Fruit fly (Drosophila melanogaster) whole organism, embryonic: ENCODE measurements around the gene CG16984.

ENCODE experiments used
- Antp ChIP-seq: fragments of 200-800 bp; sonication (Bioruptor generic); optimal IDR thresholded peaks from 3 replicates; lab custom pipeline; 2016; ENCODE audit warnings: missing biosample characterization, missing genetic modification characterization
- Atf-2 ChIP-seq: fragments of 200-800 bp; sonication (Bioruptor generic); optimal IDR thresholded peaks from 2 replicates; lab custom pipeline; 2016; ENCODE audit warnings: missing biosample characterization, missing genetic modification characterization
- CG11504 ChIP-seq: fragments of 200-800 bp; sonication (Bioruptor generic); optimal IDR thresholded peaks from 3 replicates; lab custom pipeline; 2019; ENCODE audit warnings: missing biosample characterization, mild to moderate bottlenecking, missing genetic modification characterization, moderate library complexity
- CG12104 ChIP-seq: fragments of 200-800 bp; sonication (Bioruptor generic); optimal IDR thresholded peaks from 3 replicates; lab custom pipeline; 2016; ENCODE audit warnings: missing biosample characterization, missing genetic modification characterization
- CG12744 ChIP-seq: fragments of 200-800 bp; sonication (Bioruptor generic); optimal IDR thresholded peaks from 2 replicates; lab custom pipeline; 2016; ENCODE audit warnings: missing biosample characterization, missing genetic modification characterization
- CG17568 ChIP-seq: fragments of 200-800 bp; sonication (Bioruptor generic); optimal IDR thresholded peaks from 2 replicates; lab custom pipeline; 2018; ENCODE audit warnings: missing biosample characterization, mild to moderate bottlenecking, missing genetic modification characterization, moderate library complexity
- CG2712 ChIP-seq: fragments of 200-800 bp; optimal IDR thresholded peaks from 3 replicates; lab custom pipeline; 2019; ENCODE audit warnings: missing biosample characterization, mild to moderate bottlenecking, missing genetic modification characterization, moderate library complexity
- CG31441 ChIP-seq: fragments of 200-800 bp; sonication (Bioruptor generic); IDR thresholded peaks from 2 replicates; pipeline ENCODE4 v1.3.6; 2022; ENCODE audit warnings: missing biosample characterization, missing genetic modification characterization
- CG3995 ChIP-seq: fragments of 200-800 bp; sonication (Bioruptor generic); optimal IDR thresholded peaks from 3 replicates; lab custom pipeline; 2016; ENCODE audit warnings: missing biosample characterization, missing genetic modification characterization
- CG6654 ChIP-seq: fragments of 200-800 bp; sonication (Bioruptor generic); optimal IDR thresholded peaks from 2 replicates; lab custom pipeline; 2017; ENCODE audit warnings: missing biosample characterization, mild to moderate bottlenecking, missing genetic modification characterization
- CG6765 ChIP-seq: fragments of 200-800 bp; sonication (Bioruptor generic); optimal IDR thresholded peaks from 3 replicates; lab custom pipeline; 2017; ENCODE audit warnings: missing biosample characterization, mild to moderate bottlenecking, missing genetic modification characterization
- CG8290 ChIP-seq, 3 experiments: fragments of 200-800 bp; sonication (Bioruptor generic); optimal IDR thresholded peaks; 2 replicates each; lab custom pipeline; 2016 to 2019; ENCODE audit warnings: missing biosample characterization in 3 of 3, missing genetic modification characterization in 3 of 3, mild to moderate bottlenecking in 2 of 3, moderate library complexity in 1 of 3
- CHES-1-like ChIP-seq: fragments of 200-800 bp; sonication (Bioruptor generic); optimal IDR thresholded peaks from 2 replicates; lab custom pipeline; 2016; ENCODE audit warnings: missing biosample characterization, missing genetic modification characterization
- Dad ChIP-seq: fragments of 200-800 bp; sonication (Bioruptor generic); optimal IDR thresholded peaks from 3 replicates; lab custom pipeline; 2016; ENCODE audit warnings: missing biosample characterization, missing genetic modification characterization
- Dip3 ChIP-seq: fragments of 200-800 bp; sonication (Bioruptor generic); optimal IDR thresholded peaks from 3 replicates; lab custom pipeline; 2016; ENCODE audit warnings: missing biosample characterization, missing genetic modification characterization
- Doc2 ChIP-seq: fragments of 200-800 bp; sonication (Bioruptor generic); IDR thresholded peaks from 2 replicates; pipeline ENCODE4 v1.3.6; 2022; ENCODE audit warnings: missing biosample characterization, missing genetic modification characterization
- Drgx ChIP-seq: fragments of 200-800 bp; sonication (Bioruptor generic); IDR thresholded peaks from 2 replicates; pipeline ENCODE4 v1.3.6; 2022; ENCODE audit warnings: missing biosample characterization, missing genetic modification characterization
- E2f2 ChIP-seq: fragments of 200-800 bp; sonication (Bioruptor generic); IDR thresholded peaks from 2 replicates; pipeline ENCODE4 v1.3.6; 2022; ENCODE audit warnings: missing biosample characterization, missing genetic modification characterization
- ERR ChIP-seq: fragments of 200-800 bp; sonication (Bioruptor generic); optimal IDR thresholded peaks from 2 replicates; lab custom pipeline; 2016; ENCODE audit warnings: missing biosample characterization, missing genetic modification characterization
- Fer2 ChIP-seq: fragments of 200-800 bp; sonication (Bioruptor generic); optimal IDR thresholded peaks from 2 replicates; lab custom pipeline; 2018; ENCODE audit warnings: missing biosample characterization, mild to moderate bottlenecking, missing genetic modification characterization, moderate library complexity
- Gug ChIP-seq: fragments of 200-800 bp; sonication (Bioruptor generic); IDR thresholded peaks from 4 replicates; pipeline ENCODE4 v1.3.6; 2022; ENCODE audit warnings: missing biosample characterization, missing genetic modification characterization
- HmgZ ChIP-seq: fragments of 200-800 bp; sonication (Bioruptor generic); optimal IDR thresholded peaks from 2 replicates; lab custom pipeline; 2018; ENCODE audit warnings: missing biosample characterization, mild to moderate bottlenecking, missing genetic modification characterization
- Lim3 ChIP-seq: fragments of 200-800 bp; sonication (Bioruptor generic); IDR thresholded peaks from 2 replicates; pipeline ENCODE4 v1.3.6; 2022; ENCODE audit warnings: missing biosample characterization, missing genetic modification characterization
- Med ChIP-seq: fragments of 200-800 bp; sonication (Bioruptor generic); peaks from one replicate; lab custom pipeline; 2016; ENCODE audit warnings: missing biosample characterization, missing genetic modification characterization, mild to moderate bottlenecking, inconsistent platforms, moderate library complexity
- Neu2 ChIP-seq: fragments of 200-800 bp; sonication (Bioruptor generic); optimal IDR thresholded peaks from 3 replicates; lab custom pipeline; 2016; ENCODE audit warnings: missing biosample characterization, missing genetic modification characterization, borderline replicate concordance
- Nf-YC ChIP-seq: fragments of 200-800 bp; optimal IDR thresholded peaks from 3 replicates; lab custom pipeline; 2019; ENCODE audit warnings: missing biosample characterization, mild to moderate bottlenecking, missing genetic modification characterization, moderate library complexity
- Optix ChIP-seq: fragments of 200-800 bp; sonication (Bioruptor generic); IDR thresholded peaks from 3 replicates; pipeline ENCODE4 v1.3.6; 2022; ENCODE audit warnings: missing biosample characterization, missing genetic modification characterization
- Pdp1 ChIP-seq, 2 experiments: fragments of 200-800 bp; sonication (Bioruptor generic); optimal IDR thresholded peaks; 3 replicates each; lab custom pipeline; 2016; ENCODE audit warnings: missing biosample characterization in 2 of 2, missing genetic modification characterization in 2 of 2, mild to moderate bottlenecking in 1 of 2, moderate library complexity in 1 of 2
- Sin3A ChIP-seq: fragments of >200 bp; optimal IDR thresholded peaks from 2 replicates; lab custom pipeline; 2018
- Stat92E ChIP-seq, 3 experiments: fragments of >200 bp in 2 of 3; fragments of 200-800 bp in 1 of 3; sonication (Bioruptor generic) in 1 of 3; optimal IDR thresholded peaks; 2 replicates each; lab custom pipeline; 2017 to 2019; ENCODE audit warnings: missing biosample characterization in 3 of 3, missing genetic modification characterization in 3 of 3, mild to moderate bottlenecking in 1 of 3, moderate library complexity in 1 of 3
- TFAM ChIP-seq: fragments of 200-800 bp; sonication (Bioruptor generic); optimal IDR thresholded peaks from 2 replicates; lab custom pipeline; 2017; ENCODE audit warnings: missing biosample characterization, missing genetic modification characterization, inconsistent platforms
- ab ChIP-seq: fragments of 200-800 bp; sonication (Bioruptor generic); optimal IDR thresholded peaks from 2 replicates; lab custom pipeline; 2016; ENCODE audit warnings: missing biosample characterization, missing genetic modification characterization
- cg ChIP-seq: fragments of 200-800 bp; sonication (Bioruptor generic); optimal IDR thresholded peaks from 3 replicates; lab custom pipeline; 2019; ENCODE audit warnings: missing biosample characterization, mild to moderate bottlenecking, missing genetic modification characterization, moderate library complexity
- da ChIP-seq: fragments of 200-800 bp; sonication (Bioruptor generic); optimal IDR thresholded peaks from 2 replicates; lab custom pipeline; 2016; ENCODE audit warnings: missing biosample characterization, missing genetic modification characterization
- dmrt11E ChIP-seq: fragments of 200-800 bp; sonication (Bioruptor generic); optimal IDR thresholded peaks from 3 replicates; lab custom pipeline; 2018; ENCODE audit warnings: missing biosample characterization, mild to moderate bottlenecking, missing genetic modification characterization, moderate library complexity
- gcm ChIP-seq: fragments of 200-800 bp; sonication (Bioruptor generic); optimal IDR thresholded peaks from 2 replicates; lab custom pipeline; 2019; ENCODE audit warnings: missing biosample characterization, mild to moderate bottlenecking, missing genetic modification characterization, moderate library complexity
- gfzf ChIP-seq: fragments of 200-800 bp; sonication (Bioruptor generic); optimal IDR thresholded peaks from 2 replicates; lab custom pipeline; 2016; ENCODE audit warnings: missing biosample characterization, mild to moderate bottlenecking, missing genetic modification characterization, moderate library complexity
- grn ChIP-seq: fragments of 200-800 bp; sonication (Bioruptor generic); optimal IDR thresholded peaks from 3 replicates; lab custom pipeline; 2017; ENCODE audit warnings: missing biosample characterization, missing genetic modification characterization
- ham ChIP-seq: fragments of 200-800 bp; sonication (Bioruptor generic); IDR thresholded peaks from 2 replicates; pipeline ENCODE4 v1.3.6; 2022; ENCODE audit warnings: missing biosample characterization, missing genetic modification characterization
- luna ChIP-seq: fragments of 200-800 bp; sonication (Bioruptor generic); optimal IDR thresholded peaks from 2 replicates; lab custom pipeline; 2016; ENCODE audit warnings: missing biosample characterization, missing genetic modification characterization
- pb ChIP-seq: fragments of 200-800 bp; sonication (Bioruptor generic); optimal IDR thresholded peaks from 3 replicates; lab custom pipeline; 2016; ENCODE audit warnings: missing biosample characterization, missing genetic modification characterization
- pum ChIP-seq: fragments of 200-800 bp; sonication (Bioruptor generic); optimal IDR thresholded peaks from 2 replicates; lab custom pipeline; 2016; ENCODE audit warnings: missing biosample characterization, missing genetic modification characterization
- rib ChIP-seq: fragments of 200-800 bp; sonication (Bioruptor generic); IDR thresholded peaks from 2 replicates; pipeline ENCODE4 v1.3.6; 2022; ENCODE audit warnings: missing biosample characterization, missing genetic modification characterization
- tin ChIP-seq: fragments of 200-800 bp; sonication (Bioruptor generic); optimal IDR thresholded peaks from 3 replicates; lab custom pipeline; 2016; ENCODE audit warnings: missing biosample characterization, missing genetic modification characterization
- tna ChIP-seq: fragments of 200-800 bp; sonication (Bioruptor generic); IDR thresholded peaks from 2 replicates; pipeline ENCODE4 v1.3.6; 2022; ENCODE audit warnings: missing biosample characterization, missing genetic modification characterization; ENCODE audit not compliant: partially characterized antibody
- toy ChIP-seq: fragments of 200-800 bp; sonication (Bioruptor generic); IDR thresholded peaks from 2 replicates; pipeline ENCODE4 v1.3.6; 2022; ENCODE audit warnings: missing biosample characterization, missing genetic modification characterization
- trem ChIP-seq: fragments of 200-800 bp; optimal IDR thresholded peaks from 3 replicates; lab custom pipeline; 2019; ENCODE audit warnings: missing biosample characterization, mild to moderate bottlenecking, missing genetic modification characterization, moderate library complexity
- unpg ChIP-seq: fragments of 200-800 bp; sonication (Bioruptor generic); optimal IDR thresholded peaks from 3 replicates; lab custom pipeline; 2018; ENCODE audit warnings: missing biosample characterization, mild to moderate bottlenecking, missing genetic modification characterization, moderate library complexity
- usp ChIP-seq: fragments of >200 bp; optimal IDR thresholded peaks from 2 replicates; lab custom pipeline; 2017; ENCODE audit warnings: missing biosample characterization, missing genetic modification characterization
- wor ChIP-seq: fragments of 200-800 bp; sonication (Bioruptor generic); IDR thresholded peaks from 2 replicates; pipeline ENCODE4 v1.3.6; 2022; ENCODE audit warnings: missing biosample characterization, missing genetic modification characterization

The CG16984 gene

DNA sequence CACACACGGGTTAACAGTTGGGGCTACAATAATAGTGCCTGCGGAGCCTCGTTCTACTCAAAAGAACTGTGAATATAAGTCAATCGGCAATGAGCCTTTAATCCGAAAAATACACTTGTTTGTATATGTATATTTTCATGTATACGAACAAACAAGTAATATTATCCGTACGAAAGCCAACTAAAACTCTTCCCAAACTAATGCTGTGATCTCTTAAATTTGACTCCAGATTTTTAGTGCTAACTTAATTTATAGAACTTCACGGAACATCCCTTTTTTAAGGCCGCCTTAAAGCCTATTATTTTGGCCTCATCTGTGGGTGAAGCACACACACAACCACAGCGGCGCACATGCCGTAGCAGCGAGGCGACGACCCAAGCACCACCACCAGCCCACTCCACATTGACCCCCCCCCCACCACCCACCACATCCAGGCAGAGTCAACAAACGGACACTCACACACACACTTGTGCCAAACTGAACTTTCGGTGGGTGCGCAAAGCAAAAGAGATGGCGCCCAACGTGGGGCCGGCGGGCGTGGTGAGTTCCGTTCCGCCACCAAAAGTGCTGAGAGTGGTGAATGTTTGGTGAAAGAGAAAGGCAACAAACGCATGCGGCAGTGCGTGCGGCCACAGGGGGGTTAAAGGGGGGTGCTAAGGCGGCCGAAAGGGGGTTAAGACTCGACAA is 11.3 kb upstream of the CG16984 start (continued):
- TF ChIP-seq Drgx (GFP tag; lab: Robert Waterston, UW) (peak; percentile 79), gfzf (GFP tag; lab: Kevin White, UChicago) (no peak), Fer2 (tag; lab: Kevin White, UChicago) (peak; percentile 42), luna (GFP tag; lab: Kevin White, UChicago) (no peak), Atf-2 (GFP tag; lab: Kevin White, UChicago) (peak; percentile 68), Stat92E (GFP tag; optimal IDR thresholded peaks at IDR 0.05; lab: Kevin White, UChicago) (no peak), CG8290 (GFP tag; optimal IDR thresholded peaks at IDR 0.05; lab: Kevin White, UChicago) (peak; percentile 25), CG8290 (tag; optimal IDR thresholded peaks at IDR 0.05; lab: Kevin White, UChicago) (peak in 1 of 2 experiments; percentile 60), usp (no peak), trem (tag; lab: Kevin White, UChicago) (peak; percentile 41), ab (GFP tag; lab: Kevin White, UChicago) (peak; percentile 42), Neu2 (no peak), ERR (GFP tag; lab: Kevin White, UChicago) (peak; percentile 64), CG31441 (GFP tag; lab: Robert Waterston, UW) (peak; percentile 87), toy (0 out of 2 replicates have a peak, but pooled peaks have one; percentile 43), CG17568 (GFP tag; lab: Kevin White, UChicago) (peak; percentile 82), CG11504 (tag; lab: Kevin White, UChicago) (peak; percentile 90), Gug (GFP tag; lab: Robert Waterston, UW) (peak; percentile 59; the same call in 2 of the 4 replicates), Dip3 (GFP tag; lab: Kevin White, UChicago) (peak; percentile 66), CHES-1-like (GFP tag; lab: Kevin White, UChicago) (peak; percentile 75), CG6654 (GFP tag; lab: Kevin White, UChicago) (peak; percentile 56), da (no peak), Antp (GFP tag; lab: Kevin White, UChicago) (peak; percentile 71), Doc2 (no peak), tin (peak; percentile 70), CG12744 (GFP tag; lab: Kevin White, UChicago) (peak; percentile 69), unpg (peak; percentile 76), Pdp1 (GFP tag; optimal IDR thresholded peaks at IDR 0.05; lab: Kevin White, UChicago) (peak; percentile 62 to 76), dmrt11E (tag; lab: Kevin White, UChicago) (peak; percentile 65), Nf-YC (tag; lab: Kevin White, UChicago) (peak; percentile 70), Med (GFP tag; lab: Kevin White, UChicago) (peak; percentile 92), rib (GFP tag; lab: Robert Waterston, UW) (peak; percentile 46; the same call in 1 of the 2 replicates), gcm (peak; percentile 78), wor (GFP tag; lab: Robert Waterston, UW) (peak; percentile 65), Dad (peak; percentile 59), CG12104 (GFP tag; lab: Kevin White, UChicago) (peak; percentile 77), pb (peak; percentile 65), Lim3 (GFP tag; lab: Robert Waterston, UW) (peak; percentile 36; the same call in 1 of the 2 replicates), Optix (GFP tag; lab: Robert Waterston, UW) (peak; percentile 52; the same call in 1 of the 3 replicates), CG3995 (GFP tag; lab: Kevin White, UChicago) (peak; percentile 10), tna (GFP tag; lab: Robert Waterston, UW) (no peak), pum (GFP tag; lab: Kevin White, UChicago) (peak; percentile 69), CG2712 (tag; lab: Kevin White, UChicago) (peak; percentile 89), TFAM (GFP tag; lab: Kevin White, UChicago) (peak; percentile 20), HmgZ (peak; percentile 49), CG6765 (GFP tag; lab: Kevin White, UChicago) (no peak), cg (GFP tag; lab: Kevin White, UChicago) (peak; percentile 77), ham (GFP tag; lab: Robert Waterston, UW) (no peak), E2f2 (peak; percentile 47; the same call in 1 of the 2 replicates), Sin3A (lab: Kevin White, UChicago) (no peak), grn (GFP tag; lab: Kevin White, UChicago) (no peak)
